Fruit fly (Drosophila melanogaster) whole organism, embryonic: ENCODE results near the gene Act87E.

Source experiments
- Bdp1 ChIP-seq: fragments of 200-800 bp; sonication (Bioruptor generic); optimal IDR thresholded peaks from 3 replicates; lab custom pipeline; 2016; ENCODE audit warnings: missing biosample characterization, missing genetic modification characterization
- CG11247 ChIP-seq: fragments of 200-800 bp; sonication (Bioruptor generic); IDR thresholded peaks from 2 replicates; pipeline ENCODE4 v1.3.6; 2022; ENCODE audit warnings: missing biosample characterization, missing genetic modification characterization
- CG11696 ChIP-seq: fragments of 200-800 bp; sonication (Bioruptor generic); IDR thresholded peaks from 2 replicates; pipeline ENCODE4 v1.3.6; 2022; ENCODE audit warnings: missing biosample characterization, missing genetic modification characterization
- CG12071 ChIP-seq: fragments of 200-800 bp; sonication (Bioruptor generic); optimal IDR thresholded peaks from 3 replicates; lab custom pipeline; 2018; ENCODE audit warnings: missing biosample characterization, mild to moderate bottlenecking, missing genetic modification characterization
- CG1233 ChIP-seq: fragments of 200-800 bp; sonication (Bioruptor generic); optimal IDR thresholded peaks from 4 replicates; lab custom pipeline; 2018; ENCODE audit warnings: missing biosample characterization, mild to moderate bottlenecking, missing genetic modification characterization
- CG12744 ChIP-seq: fragments of 200-800 bp; sonication (Bioruptor generic); optimal IDR thresholded peaks from 2 replicates; lab custom pipeline; 2016; ENCODE audit warnings: missing biosample characterization, missing genetic modification characterization
- CG14710 ChIP-seq: fragments of 200-800 bp; sonication (Bioruptor generic); optimal IDR thresholded peaks from 3 replicates; lab custom pipeline; 2019; ENCODE audit warnings: missing biosample characterization, mild to moderate bottlenecking, missing genetic modification characterization, moderate library complexity
- CG15696 ChIP-seq: fragments of 200-800 bp; sonication (Bioruptor generic); optimal IDR thresholded peaks from 2 replicates; lab custom pipeline; 2019; ENCODE audit warnings: missing biosample characterization, mild to moderate bottlenecking, missing genetic modification characterization, moderate library complexity
- CG18764 ChIP-seq: fragments of 200-800 bp; sonication (Bioruptor generic); optimal IDR thresholded peaks from 3 replicates; lab custom pipeline; 2016; ENCODE audit warnings: missing biosample characterization, missing genetic modification characterization
- CG31388 ChIP-seq: fragments of 200-800 bp; sonication (Bioruptor generic); optimal IDR thresholded peaks from 2 replicates; lab custom pipeline; 2016; ENCODE audit warnings: missing biosample characterization, missing genetic modification characterization
- CG32772 ChIP-seq: fragments of 200-800 bp; sonication (Bioruptor generic); IDR thresholded peaks from 2 replicates; pipeline ENCODE4 v1.3.6; 2022; ENCODE audit warnings: missing biosample characterization, missing genetic modification characterization
- CG4707 ChIP-seq: fragments of 200-800 bp; sonication (Bioruptor generic); optimal IDR thresholded peaks from 2 replicates; lab custom pipeline; 2018; ENCODE audit warnings: missing biosample characterization, mild to moderate bottlenecking, missing genetic modification characterization, moderate library complexity
- CG4820 ChIP-seq: fragments of 200-800 bp; sonication (Bioruptor generic); optimal IDR thresholded peaks from 3 replicates; lab custom pipeline; 2016; ENCODE audit warnings: missing biosample characterization, missing genetic modification characterization
- CG6683 ChIP-seq: fragments of 200-800 bp; sonication (Bioruptor generic); optimal IDR thresholded peaks from 2 replicates; lab custom pipeline; 2017; ENCODE audit warnings: missing biosample characterization, mild to moderate bottlenecking, missing genetic modification characterization, missing genetic modification reagents
- CG6813 ChIP-seq: fragments of 200-800 bp; sonication (Bioruptor generic); optimal IDR thresholded peaks from 2 replicates; lab custom pipeline; 2017; ENCODE audit warnings: missing biosample characterization, missing genetic modification characterization, mild to moderate bottlenecking, moderate library complexity, missing genetic modification reagents
- CkIIα-i1 ChIP-seq: fragments of 200-800 bp; sonication (Bioruptor generic); IDR thresholded peaks from 2 replicates; pipeline ENCODE4 v1.3.6; 2022; ENCODE audit warnings: missing biosample characterization, missing genetic modification characterization
- D19B ChIP-seq: fragments of 200-800 bp; sonication (Bioruptor generic); optimal IDR thresholded peaks from 2 replicates; lab custom pipeline; 2017; ENCODE audit warnings: missing biosample characterization, mild to moderate bottlenecking, missing genetic modification characterization
- Dp ChIP-seq: fragments of 200-800 bp; sonication (Bioruptor generic); optimal IDR thresholded peaks from 2 replicates; lab custom pipeline; 2018; ENCODE audit warnings: missing biosample characterization, mild to moderate bottlenecking, missing genetic modification characterization, moderate library complexity
- ERR ChIP-seq: fragments of 200-800 bp; sonication (Bioruptor generic); optimal IDR thresholded peaks from 2 replicates; lab custom pipeline; 2016; ENCODE audit warnings: missing biosample characterization, missing genetic modification characterization
- Eip74EF ChIP-seq, 2 experiments: fragments of 200-800 bp in 1 of 2; fragments of >200 bp in 1 of 2; sonication (Bioruptor generic) in 1 of 2; optimal IDR thresholded peaks; 2 replicates each; lab custom pipeline; 2017 to 2019; ENCODE audit warnings: missing biosample characterization in 2 of 2, missing genetic modification characterization in 2 of 2, mild to moderate bottlenecking in 1 of 2, moderate library complexity in 1 of 2
- H2.0 ChIP-seq: fragments of 200-800 bp; sonication (Bioruptor generic); IDR thresholded peaks from 2 replicates; pipeline ENCODE4 v1.3.6; 2022; ENCODE audit warnings: missing biosample characterization, missing genetic modification characterization
- Hand ChIP-seq: fragments of 200-800 bp; sonication (Bioruptor generic); optimal IDR thresholded peaks from 2 replicates; lab custom pipeline; 2017; ENCODE audit warnings: mild to moderate bottlenecking, missing biosample characterization, missing genetic modification reagents, missing genetic modification characterization
- Opbp ChIP-seq: fragments of 200-800 bp; sonication (Bioruptor generic); IDR thresholded peaks from 3 replicates; pipeline ENCODE4 v1.3.6; 2022; ENCODE audit warnings: missing biosample characterization, missing genetic modification characterization; ENCODE audit not compliant: partially characterized antibody
- Pdp1 ChIP-seq, 2 experiments: fragments of 200-800 bp; sonication (Bioruptor generic); optimal IDR thresholded peaks; 3 replicates each; lab custom pipeline; 2016; ENCODE audit warnings: missing biosample characterization in 2 of 2, missing genetic modification characterization in 2 of 2, mild to moderate bottlenecking in 1 of 2, moderate library complexity in 1 of 2
- TFAM ChIP-seq: fragments of 200-800 bp; sonication (Bioruptor generic); optimal IDR thresholded peaks from 2 replicates; lab custom pipeline; 2017; ENCODE audit warnings: missing biosample characterization, missing genetic modification characterization, inconsistent platforms
- abd-A ChIP-seq: fragments of 200-800 bp; sonication (Bioruptor generic); optimal IDR thresholded peaks from 3 replicates; lab custom pipeline; 2019; ENCODE audit warnings: missing biosample characterization, mild to moderate bottlenecking, missing genetic modification characterization, moderate library complexity
- cad ChIP-seq: fragments of >200 bp; optimal IDR thresholded peaks from 2 replicates; lab custom pipeline; 2017; ENCODE audit warnings: missing biosample characterization, missing genetic modification characterization
- caup ChIP-seq: fragments of 200-800 bp; sonication (Bioruptor generic); optimal IDR thresholded peaks from 3 replicates; lab custom pipeline; 2017; ENCODE audit warnings: missing biosample characterization, mild to moderate bottlenecking, missing genetic modification characterization, moderate library complexity; ENCODE audit not compliant: severe bottlenecking
- dm ChIP-seq: fragments of 200-800 bp; sonication (Bioruptor generic); optimal IDR thresholded peaks from 3 replicates; lab custom pipeline; 2016; ENCODE audit warnings: missing biosample characterization, missing genetic modification characterization
- dpn ChIP-seq, 2 experiments: fragments of 200-800 bp; sonication (Bioruptor generic); optimal IDR thresholded peaks; 3 replicates each; lab custom pipeline; 2016; ENCODE audit warnings: missing biosample characterization in 2 of 2, missing genetic modification characterization in 2 of 2
- dysf ChIP-seq: fragments of 200-800 bp; sonication (Bioruptor generic); IDR thresholded peaks from 3 replicates; pipeline ENCODE4 v1.3.6; 2022; ENCODE audit warnings: missing biosample characterization, missing genetic modification characterization
- emc ChIP-seq: fragments of 200-800 bp; sonication (Bioruptor generic); optimal IDR thresholded peaks from 2 replicates; lab custom pipeline; 2016; ENCODE audit warnings: missing biosample characterization, missing genetic modification characterization
- fd102C ChIP-seq: fragments of 200-800 bp; sonication (Bioruptor generic); optimal IDR thresholded peaks from 2 replicates; lab custom pipeline; 2018; ENCODE audit warnings: missing biosample characterization, mild to moderate bottlenecking, missing genetic modification characterization, moderate library complexity
- gfzf ChIP-seq: fragments of 200-800 bp; sonication (Bioruptor generic); optimal IDR thresholded peaks from 2 replicates; lab custom pipeline; 2016; ENCODE audit warnings: missing biosample characterization, mild to moderate bottlenecking, missing genetic modification characterization, moderate library complexity
- ham ChIP-seq: fragments of 200-800 bp; sonication (Bioruptor generic); IDR thresholded peaks from 2 replicates; pipeline ENCODE4 v1.3.6; 2022; ENCODE audit warnings: missing biosample characterization, missing genetic modification characterization
- ind ChIP-seq: fragments of 200-800 bp; sonication (Bioruptor generic); optimal IDR thresholded peaks from 3 replicates; lab custom pipeline; 2016; ENCODE audit warnings: missing biosample characterization, missing genetic modification characterization
- insv ChIP-seq, 2 experiments: fragments of 200-800 bp; sonication (Bioruptor generic); optimal IDR thresholded peaks; 3 replicates each; lab custom pipeline; 2016 to 2018; ENCODE audit warnings: missing biosample characterization in 2 of 2, missing genetic modification characterization in 2 of 2
- inv ChIP-seq: fragments of 200-800 bp; sonication (Bioruptor generic); IDR thresholded peaks from 2 replicates; pipeline ENCODE4 v1.3.6; 2022; ENCODE audit warnings: missing biosample characterization, missing genetic modification characterization; ENCODE audit not compliant: partially characterized antibody
- lab ChIP-seq: fragments of 200-800 bp; sonication (Bioruptor generic); optimal IDR thresholded peaks from 3 replicates; lab custom pipeline; 2017; ENCODE audit warnings: missing biosample characterization, missing genetic modification characterization, mild to moderate bottlenecking, moderate library complexity, missing genetic modification reagents
- mam ChIP-seq: fragments of 200-800 bp; sonication (Bioruptor generic); optimal IDR thresholded peaks from 3 replicates; lab custom pipeline; 2016; ENCODE audit warnings: missing biosample characterization, missing genetic modification characterization
- pho ChIP-seq: fragments of 200-800 bp; sonication (Bioruptor generic); optimal IDR thresholded peaks from 2 replicates; lab custom pipeline; 2016; ENCODE audit warnings: missing biosample characterization, missing genetic modification characterization
- pnt ChIP-seq: fragments of 200-800 bp; sonication (Bioruptor generic); optimal IDR thresholded peaks from 3 replicates; lab custom pipeline; 2016; ENCODE audit warnings: missing biosample characterization, missing genetic modification characterization
- prd ChIP-seq, 3 experiments: fragments of >200 bp in 2 of 3; fragments of 200-800 bp in 1 of 3; sonication (Bioruptor generic) in 1 of 3; optimal IDR thresholded peaks in 2 of 3; IDR thresholded peaks in 1 of 3; 2 replicates in 2 of 3; 3 replicates in 1 of 3; pipeline versions ENCODE4 v1.3.6 to Lab custom; 2017 to 2022; ENCODE audit warnings: missing biosample characterization in 1 of 3, missing genetic modification characterization in 1 of 3
- ranshi ChIP-seq: fragments of 200-800 bp; sonication (Bioruptor generic); IDR thresholded peaks from 2 replicates; pipeline ENCODE4 v1.3.6; 2022; ENCODE audit warnings: missing biosample characterization, missing genetic modification characterization
- sc ChIP-seq, 3 experiments: fragments of >200 bp in 2 of 3; fragments of 200-800 bp in 1 of 3; sonication (Bioruptor generic) in 1 of 3; optimal IDR thresholded peaks; 2 replicates in 2 of 3; 3 replicates in 1 of 3; lab custom pipeline; 2017; ENCODE audit warnings: mild to moderate bottlenecking in 1 of 3, missing biosample characterization in 1 of 3, missing genetic modification characterization in 1 of 3, missing genetic modification reagents in 1 of 3
- tap ChIP-seq: fragments of 200-800 bp; optimal IDR thresholded peaks from 3 replicates; lab custom pipeline; 2019; ENCODE audit warnings: missing biosample characterization, mild to moderate bottlenecking, missing genetic modification characterization, moderate library complexity
- tin ChIP-seq: fragments of 200-800 bp; sonication (Bioruptor generic); optimal IDR thresholded peaks from 3 replicates; lab custom pipeline; 2016; ENCODE audit warnings: missing biosample characterization, missing genetic modification characterization
- usp ChIP-seq: fragments of >200 bp; optimal IDR thresholded peaks from 2 replicates; lab custom pipeline; 2017; ENCODE audit warnings: missing biosample characterization, missing genetic modification characterization
- vfl ChIP-seq: fragments of 200-800 bp; sonication (Bioruptor generic); optimal IDR thresholded peaks from 2 replicates; lab custom pipeline; 2016; ENCODE audit warnings: missing biosample characterization, missing genetic modification characterization
- zf30C ChIP-seq: fragments of 200-800 bp; sonication (Bioruptor generic); optimal IDR thresholded peaks from 3 replicates; lab custom pipeline; 2018; ENCODE audit warnings: missing biosample characterization, mild to moderate bottlenecking, missing genetic modification characterization

Gene Act87E

DNA sequence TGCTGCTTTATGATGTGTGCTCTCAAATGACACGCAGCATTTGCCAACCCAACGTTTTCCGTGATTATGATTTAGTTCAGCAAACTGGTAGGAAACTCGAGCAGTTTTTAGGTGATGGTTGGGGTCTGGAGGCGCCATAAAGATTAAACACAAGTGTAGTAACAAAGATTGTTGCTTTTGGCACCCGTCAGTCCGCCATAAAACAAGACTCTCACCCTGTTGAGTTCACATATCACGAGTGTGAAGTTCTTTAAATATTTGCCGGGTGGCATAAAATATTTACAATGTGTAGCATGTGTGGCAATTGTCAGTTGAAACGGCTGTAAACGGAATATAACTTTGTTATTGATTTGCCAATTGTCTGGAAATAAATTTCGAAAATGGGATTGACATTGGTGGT, 15.9 kb downstream of the Act87E start (continued):
- no peak for TF ChIP-seq CG6683 (GFP tag; lab: Kevin White, UChicago)
- TF ChIP-seq sc (optimal IDR thresholded peaks at IDR 0.05; lab: Kevin White, UChicago): no peak
- no peak for TF ChIP-seq sc (GFP tag; optimal IDR thresholded peaks at IDR 0.05; lab: Kevin White, UChicago)
- no peak for TF ChIP-seq CG32772 (GFP tag; lab: Robert Waterston, UW)
- no peak for TF ChIP-seq CG18764 (GFP tag; lab: Kevin White, UChicago)
- no peak for TF ChIP-seq pho (GFP tag; lab: Kevin White, UChicago)
- no peak for TF ChIP-seq CG11696
- no peak for TF ChIP-seq TFAM
- TF ChIP-seq dm: no peak
- no peak for TF ChIP-seq Bdp1
- no peak for TF ChIP-seq H2.0 (GFP tag; lab: Robert Waterston, UW)
- TF ChIP-seq prd (optimal IDR thresholded peaks at IDR 0.05; lab: Kevin White, UChicago): no peak
- no peak for TF ChIP-seq prd (GFP tag; IDR thresholded peaks at IDR 0.05; lab: Robert Waterston, UW)
- TF ChIP-seq Hand (GFP tag; lab: Kevin White, UChicago): no peak
- TF ChIP-seq CG1233 (GFP tag; lab: Kevin White, UChicago): no peak
- TF ChIP-seq pnt (GFP tag; lab: Kevin White, UChicago): no peak
- no peak for TF ChIP-seq zf30C (GFP tag; lab: Kevin White, UChicago)
- no peak for TF ChIP-seq CG4820 (GFP tag; lab: Kevin White, UChicago)
- TF ChIP-seq gfzf: no peak
- TF ChIP-seq Pdp1 (GFP tag; optimal IDR thresholded peaks at IDR 0.05; lab: Kevin White, UChicago): no peak
- no peak for TF ChIP-seq Dp
- TF ChIP-seq emc (GFP tag; lab: Kevin White, UChicago): no peak
- no peak for TF ChIP-seq ham (GFP tag; lab: Robert Waterston, UW)
- TF ChIP-seq cad (GFP tag; lab: Kevin White, UChicago): no peak
- no peak for TF ChIP-seq CG12744
- TF ChIP-seq caup (GFP tag; lab: Kevin White, UChicago): peak; percentile 11
- no peak for TF ChIP-seq vfl (GFP tag; lab: Kevin White, UChicago)
- no peak for TF ChIP-seq insv (GFP tag; optimal IDR thresholded peaks at IDR 0.05; lab: Kevin White, UChicago)
- no peak for TF ChIP-seq fd102C
- TF ChIP-seq CG31388: no peak
- no peak for TF ChIP-seq ranshi (GFP tag; lab: Robert Waterston, UW)
- TF ChIP-seq usp (GFP tag; lab: Kevin White, UChicago): no peak
- no peak for TF ChIP-seq D19B (GFP tag; lab: Kevin White, UChicago)
- TF ChIP-seq inv: no peak
- no peak for TF ChIP-seq mam (GFP tag; lab: Kevin White, UChicago)
- no peak for TF ChIP-seq CG15696
- no peak for TF ChIP-seq Eip74EF (GFP tag; optimal IDR thresholded peaks at IDR 0.05; lab: Kevin White, UChicago)
- no peak for TF ChIP-seq CG14710 (tag; lab: Kevin White, UChicago)
- TF ChIP-seq ERR (GFP tag; lab: Kevin White, UChicago): no peak
- no peak for TF ChIP-seq abd-A (tag; lab: Kevin White, UChicago)
- TF ChIP-seq dpn (GFP tag; optimal IDR thresholded peaks at IDR 0.05; lab: Kevin White, UChicago): no peak
- TF ChIP-seq CG6813 (GFP tag; lab: Kevin White, UChicago): peak; percentile 14
- TF ChIP-seq lab (GFP tag; lab: Kevin White, UChicago): peak; percentile 20
- no peak for TF ChIP-seq tin (GFP tag; lab: Kevin White, UChicago)
- no peak for TF ChIP-seq CG4707 (GFP tag; lab: Kevin White, UChicago)
- no peak for TF ChIP-seq CG11247
- peak; percentile 25; the same call in 1 of the 3 replicates for TF ChIP-seq dysf
- TF ChIP-seq ind (GFP tag; lab: Kevin White, UChicago): no peak
- TF ChIP-seq tap (tag; lab: Kevin White, UChicago): peak; percentile 3
- TF ChIP-seq CkIIα-i1 (GFP tag; lab: Robert Waterston, UW): no peak
- TF ChIP-seq Opbp (GFP tag; lab: Robert Waterston, UW): no peak
- peak; percentile 73 for TF ChIP-seq CG12071 (GFP tag; lab: Kevin White, UChicago)
